Fruit fly (Drosophila melanogaster): ENCODE measurements around the gene nau.

Gene nau

DNA sequence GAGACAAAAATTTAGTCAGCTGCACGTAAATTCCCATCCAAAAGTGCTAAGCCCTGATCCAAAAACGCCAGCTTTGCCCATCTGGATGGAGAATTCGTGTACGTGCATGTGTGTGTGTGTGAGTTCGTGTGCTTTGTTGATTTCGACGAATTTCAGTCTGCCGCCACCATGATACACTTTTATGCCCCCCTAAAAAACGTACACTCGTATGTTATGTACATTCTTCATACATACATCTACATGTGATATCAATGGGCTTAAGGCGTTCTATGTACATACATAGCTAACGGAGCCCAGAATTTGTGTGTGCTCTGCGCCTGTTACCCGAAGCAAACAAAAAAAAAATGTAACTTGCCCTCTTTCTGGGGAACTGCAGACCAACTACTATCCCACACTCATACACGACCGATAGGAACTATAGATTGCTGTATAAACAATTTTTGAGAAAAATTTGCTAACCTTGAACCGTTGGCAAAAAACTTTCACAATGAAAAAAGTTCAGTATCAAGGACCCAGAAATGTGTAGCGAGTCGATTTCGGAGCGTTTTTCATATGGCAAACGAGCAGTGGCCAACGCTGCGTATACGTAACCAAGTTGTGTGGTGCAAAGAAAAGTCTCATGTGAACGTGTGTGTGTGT lies 7.7 kb upstream of the nau start:
- peak; percentile 50; the same call in 2 of the 3 replicates for TF ChIP-seq ci (GFP tag; IDR thresholded peaks at IDR 0.05)
- TF ChIP-seq MBD-R2 (GFP tag; IDR thresholded peaks at IDR 0.05): peak; percentile 20; the same call in 1 of the 2 replicates
- TF ChIP-seq Hmr (GFP tag; optimal IDR thresholded peaks at IDR 0.05): peak; percentile 53
- TF ChIP-seq Nf-YC (tag; optimal IDR thresholded peaks at IDR 0.05): peak; percentile 14
- TF ChIP-seq NK7.1 (GFP tag; optimal IDR thresholded peaks at IDR 0.05): no peak
- no peak for TF ChIP-seq CG31365 (tag; optimal IDR thresholded peaks at IDR 0.05)
- no peak for TF ChIP-seq Sox102F (GFP tag; optimal IDR thresholded peaks at IDR 0.05)
- TF ChIP-seq CG13287 (GFP tag; IDR thresholded peaks at IDR 0.05; ENCODE audit: partially characterized antibody): 0 out of 2 replicates have a peak, but pooled peaks have one; percentile 7
- no peak for TF ChIP-seq CG7928 (GFP tag; optimal IDR thresholded peaks at IDR 0.05)
- peak; percentile 34 for TF ChIP-seq CG4328 (GFP tag; optimal IDR thresholded peaks at IDR 0.05)
- TF ChIP-seq BtbVII (GFP tag; optimal IDR thresholded peaks at IDR 0.05): peak; percentile 50
- peak; percentile 17 for TF ChIP-seq lbe (GFP tag; optimal IDR thresholded peaks at IDR 0.05)
- peak; percentile 67 for TF ChIP-seq Deaf1 (tag; optimal IDR thresholded peaks at IDR 0.05)
- peak; percentile 32 for TF ChIP-seq CrebB (tag; optimal IDR thresholded peaks at IDR 0.05)
- no peak for TF ChIP-seq seq (GFP tag; IDR thresholded peaks at IDR 0.05)
- no peak for TF ChIP-seq D (optimal IDR thresholded peaks at IDR 0.05)
- TF ChIP-seq D (GFP tag; optimal IDR thresholded peaks at IDR 0.05): no peak
- TF ChIP-seq Hey (tag; optimal IDR thresholded peaks at IDR 0.05): peak; percentile 41
- TF ChIP-seq Dip2 (GFP tag; IDR thresholded peaks at IDR 0.05): no peak
- TF ChIP-seq CG7372 (GFP tag; IDR thresholded peaks at IDR 0.05): peak; percentile 49; the same call in 1 of the 2 replicates
- peak; percentile 11 for TF ChIP-seq CG13775 (GFP tag; optimal IDR thresholded peaks at IDR 0.05)
- peak; percentile 55 for TF ChIP-seq CG12769 (tag; optimal IDR thresholded peaks at IDR 0.05)
- TF ChIP-seq CG16863 (GFP tag; optimal IDR thresholded peaks at IDR 0.05): no peak
- no peak for TF ChIP-seq CG11093 (GFP tag; IDR thresholded peaks at IDR 0.05)
- no peak for TF ChIP-seq CG7745 (tag; optimal IDR thresholded peaks at IDR 0.05)
- no peak for TF ChIP-seq CG17385 (GFP tag; optimal IDR thresholded peaks at IDR 0.05)
- no peak for TF ChIP-seq CG18764 (GFP tag; optimal IDR thresholded peaks at IDR 0.05)
- TF ChIP-seq CG34224 (GFP tag; IDR thresholded peaks at IDR 0.05; ENCODE audit: partially characterized antibody): no peak
- TF ChIP-seq ac (GFP tag; optimal IDR thresholded peaks at IDR 0.05): no peak
- TF ChIP-seq cwo (GFP tag; optimal IDR thresholded peaks at IDR 0.05): peak; percentile 49
- TF ChIP-seq CG31224 (GFP tag; IDR thresholded peaks at IDR 0.05): peak; percentile 100
- TF ChIP-seq CG4404 (GFP tag; IDR thresholded peaks at IDR 0.05): no peak
- no peak for TF ChIP-seq CG8478 (optimal IDR thresholded peaks at IDR 0.05)
- no peak for TF ChIP-seq CG12659 (GFP tag; optimal IDR thresholded peaks at IDR 0.05)
- TF ChIP-seq CG32767 (GFP tag; IDR thresholded peaks at IDR 0.05): 0 out of 2 replicates have a peak, but pooled peaks have one; percentile 14
- TF ChIP-seq fd64A (GFP tag; optimal IDR thresholded peaks at IDR 0.05): peak; percentile 42
- peak; percentile 68 for TF ChIP-seq HmgZ (tag; optimal IDR thresholded peaks at IDR 0.05)
- no peak for TF ChIP-seq CG2875 (GFP tag; optimal IDR thresholded peaks at IDR 0.05)
- TF ChIP-seq Asciz (GFP tag; optimal IDR thresholded peaks at IDR 0.05): peak; percentile 45
- TF ChIP-seq Dek (tag; optimal IDR thresholded peaks at IDR 0.05): peak; percentile 2
- TF ChIP-seq CG18011 (GFP tag; optimal IDR thresholded peaks at IDR 0.05): no peak
- no peak for TF ChIP-seq Mes4 (GFP tag; optimal IDR thresholded peaks at IDR 0.05)
- TF ChIP-seq slbo (GFP tag; IDR thresholded peaks at IDR 0.05): no peak
- TF ChIP-seq lola (GFP tag; optimal IDR thresholded peaks at IDR 0.05): no peak
- peak in 1 of 2 experiments; percentile 51 for TF ChIP-seq Pdp1 (GFP tag; optimal IDR thresholded peaks at IDR 0.05)
- peak; percentile 2 for TF ChIP-seq pho (GFP tag; optimal IDR thresholded peaks at IDR 0.05)
- TF ChIP-seq jumu (GFP tag; optimal IDR thresholded peaks at IDR 0.05): no peak
- no peak for TF ChIP-seq CG6689 (GFP tag; IDR thresholded peaks at IDR 0.05)
- TF ChIP-seq CG5180 (GFP tag; optimal IDR thresholded peaks at IDR 0.05): peak; percentile 36
